Worm (Caenorhabditis elegans): ENCODE results near the gene Y38H6C.18.

DNA sequence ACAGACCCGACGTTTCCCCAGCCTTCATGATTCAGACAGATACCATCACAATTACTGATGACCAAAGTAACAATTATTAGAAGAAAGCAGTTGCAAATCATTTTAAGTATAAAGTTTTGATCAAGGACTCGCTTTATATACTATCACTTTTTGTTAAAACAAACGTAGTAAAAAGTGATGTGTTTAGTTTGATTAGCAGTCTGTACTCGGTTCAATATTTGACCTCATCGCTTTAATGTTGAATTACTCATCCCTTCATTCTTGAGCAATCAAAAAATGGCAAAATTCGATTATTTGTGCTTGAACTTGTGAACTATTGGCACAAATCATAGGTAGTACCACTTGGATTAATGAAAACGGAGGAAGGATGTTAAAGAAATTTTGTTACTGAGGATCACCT lies 11.3 kb upstream of the Y38H6C.18 start, which contains the start of gene abf-4:
- no peak for TF ChIP-seq elt-1 (tag; optimal IDR thresholded peaks at IDR 0.05)
- TF ChIP-seq nhr-11 (tag; optimal IDR thresholded peaks at IDR 0.05), result no peak
- no peak for TF ChIP-seq lsy-2 (tag; optimal IDR thresholded peaks at IDR 0.05)
- TF ChIP-seq unc-62 (GFP tag; optimal IDR thresholded peaks at IDR 0.05), result no peak
- no peak for TF ChIP-seq ama-1 (optimal IDR thresholded peaks at IDR 0.05)
- no peak for TF ChIP-seq nhr-10 (tag; optimal IDR thresholded peaks at IDR 0.05)
- no peak for TF ChIP-seq R02D3.7 (tag; optimal IDR thresholded peaks at IDR 0.05)
- no peak for TF ChIP-seq snpc-4 (tag; optimal IDR thresholded peaks at IDR 0.05)
- no peak for TF ChIP-seq mdl-1 (tag; optimal IDR thresholded peaks at IDR 0.05)
